Fruit fly (Drosophila melanogaster): ENCODE results near the gene CG31274.

Gene CG31274

dm6 chr3R:16987220-16987923 is 5.4 kb upstream of the CG31274 start, which contains the start of gene CG18622 (continued):
- TF ChIP-seq Hr51 (GFP tag; optimal IDR thresholded peaks at IDR 0.05) (peak in 1 of 2 experiments; percentile 24), fd64A (GFP tag; optimal IDR thresholded peaks at IDR 0.05) (no peak), chinmo (GFP tag; IDR thresholded peaks at IDR 0.05; ENCODE audit: partially characterized antibody) (no peak; the same call in 2 of the 4 replicates), Hmx (GFP tag; optimal IDR thresholded peaks at IDR 0.05) (no peak), nmo (GFP tag; optimal IDR thresholded peaks at IDR 0.05) (peak; percentile 12), btn (GFP tag; optimal IDR thresholded peaks at IDR 0.05) (no peak), CG11696 (GFP tag; IDR thresholded peaks at IDR 0.05) (no peak), pnt (GFP tag; optimal IDR thresholded peaks at IDR 0.05) (no peak), Hsf (GFP tag; optimal IDR thresholded peaks at IDR 0.05) (no peak), gro (GFP tag; optimal IDR thresholded peaks at IDR 0.05) (no peak), CG14014 (GFP tag; IDR thresholded peaks at IDR 0.05) (no peak; the same call in 1 of the 2 replicates), Dref (GFP tag; IDR thresholded peaks at IDR 0.05) (no peak), Lim3 (GFP tag; IDR thresholded peaks at IDR 0.05) (no peak), HmgZ (tag; optimal IDR thresholded peaks at IDR 0.05) (peak; percentile 30), Adf1 (GFP tag; IDR thresholded peaks at IDR 0.05) (no peak), bcd (GFP tag; optimal IDR thresholded peaks at IDR 0.05) (no peak), kay (GFP tag; optimal IDR thresholded peaks at IDR 0.05) (no peak), dimm (GFP tag; IDR thresholded peaks at IDR 0.05) (no peak), vnd (GFP tag; IDR thresholded peaks at IDR 0.05; ENCODE audit: partially characterized antibody) (peak; percentile 44; the same call in 1 of the 3 replicates), tll (GFP tag; optimal IDR thresholded peaks at IDR 0.05) (no peak), CG6683 (GFP tag; optimal IDR thresholded peaks at IDR 0.05) (no peak), CG8290 (GFP tag; optimal IDR thresholded peaks at IDR 0.05) (no peak), CG8290 (tag; optimal IDR thresholded peaks at IDR 0.05) (peak in 1 of 2 experiments; percentile 49), CG2116 (GFP tag; optimal IDR thresholded peaks at IDR 0.05) (no peak), mam (GFP tag; optimal IDR thresholded peaks at IDR 0.05) (no peak), toy (GFP tag; IDR thresholded peaks at IDR 0.05) (no peak), CG2199 (GFP tag; IDR thresholded peaks at IDR 0.05) (peak; percentile 11; the same call in 1 of the 3 replicates), rib (GFP tag; IDR thresholded peaks at IDR 0.05) (peak; percentile 64; the same call in 1 of the 2 replicates), hkb (optimal IDR thresholded peaks at IDR 0.05) (no peak), hkb (GFP tag; IDR thresholded peaks at IDR 0.05) (no peak; the same call in 1 of the 2 replicates), CG34422 (GFP tag; IDR thresholded peaks at IDR 0.05) (peak; percentile 34; the same call in 1 of the 3 replicates), CG31388 (GFP tag; optimal IDR thresholded peaks at IDR 0.05) (no peak), ind (GFP tag; optimal IDR thresholded peaks at IDR 0.05) (no peak), gcm2 (GFP tag; optimal IDR thresholded peaks at IDR 0.05) (no peak), psq (GFP tag; optimal IDR thresholded peaks at IDR 0.05) (no peak), Dll (GFP tag; IDR thresholded peaks at IDR 0.05; ENCODE audit: partially characterized antibody) (no peak), CG11456 (GFP tag; IDR thresholded peaks at IDR 0.05) (no peak; the same call in 2 of the 3 replicates), br (optimal IDR thresholded peaks at IDR 0.05) (no peak), lmd (GFP tag; IDR thresholded peaks at IDR 0.05) (peak; percentile 32; the same call in 1 of the 2 replicates), slp2 (GFP tag; optimal IDR thresholded peaks at IDR 0.05) (no peak), CkIIα-i1 (GFP tag; IDR thresholded peaks at IDR 0.05) (no peak), CG33213 (GFP tag; optimal IDR thresholded peaks at IDR 0.05) (no peak), dmrt11E (tag; optimal IDR thresholded peaks at IDR 0.05) (no peak), tin (GFP tag; optimal IDR thresholded peaks at IDR 0.05) (no peak), dysf (GFP tag; IDR thresholded peaks at IDR 0.05) (no peak), CG30431 (GFP tag; optimal IDR thresholded peaks at IDR 0.05) (no peak), ci (GFP tag; IDR thresholded peaks at IDR 0.05) (no peak; the same call in 2 of the 3 replicates), bsh (GFP tag; optimal IDR thresholded peaks at IDR 0.05) (no peak), Abd-B (GFP tag; optimal IDR thresholded peaks at IDR 0.05) (no peak), crol (GFP tag; IDR thresholded peaks at IDR 0.05) (peak; percentile 62), wek (GFP tag; optimal IDR thresholded peaks at IDR 0.05) (no peak)
